Fruit fly (Drosophila melanogaster) whole organism, embryonic: ENCODE data around the gene tw.
A peak's percentile ranks its signal among the peaks of the same experiment; 100 is the strongest.

ENCODE experiments used
- Adf1 ChIP-seq: fragments of 200-800 bp; sonication (Bioruptor generic); IDR thresholded peaks from 2 replicates; pipeline ENCODE4 v1.3.6; 2022; ENCODE audit warnings: missing biosample characterization, missing genetic modification characterization
- Antp ChIP-seq: fragments of 200-800 bp; sonication (Bioruptor generic); optimal IDR thresholded peaks from 3 replicates; lab custom pipeline; 2016; ENCODE audit warnings: missing biosample characterization, missing genetic modification characterization
- CG10321 ChIP-seq: fragments of 200-800 bp; sonication (Bioruptor generic); IDR thresholded peaks from 2 replicates; pipeline ENCODE4 v1.3.6; 2022; ENCODE audit warnings: missing biosample characterization, missing genetic modification characterization
- CG18262 ChIP-seq: fragments of 200-800 bp; optimal IDR thresholded peaks from 3 replicates; lab custom pipeline; 2019; ENCODE audit warnings: missing biosample characterization, mild to moderate bottlenecking, missing genetic modification characterization, moderate library complexity
- CG2202 ChIP-seq: fragments of 200-800 bp; sonication (Bioruptor generic); optimal IDR thresholded peaks from 2 replicates; lab custom pipeline; 2018; ENCODE audit warnings: missing biosample characterization, mild to moderate bottlenecking, missing genetic modification characterization
- CG32772 ChIP-seq: fragments of 200-800 bp; sonication (Bioruptor generic); IDR thresholded peaks from 2 replicates; pipeline ENCODE4 v1.3.6; 2022; ENCODE audit warnings: missing biosample characterization, missing genetic modification characterization
- CG34224 ChIP-seq: fragments of 200-800 bp; sonication (Bioruptor generic); IDR thresholded peaks from 3 replicates; pipeline ENCODE4 v1.3.6; 2022; ENCODE audit warnings: missing biosample characterization, missing genetic modification characterization; ENCODE audit not compliant: partially characterized antibody
- CG3838 ChIP-seq: fragments of 200-800 bp; sonication (Bioruptor generic); optimal IDR thresholded peaks from 3 replicates; lab custom pipeline; 2016; ENCODE audit warnings: missing biosample characterization, missing genetic modification characterization
- CG4328 ChIP-seq: fragments of 200-800 bp; sonication (Bioruptor generic); optimal IDR thresholded peaks from 3 replicates; lab custom pipeline; 2017; ENCODE audit warnings: missing biosample characterization, missing genetic modification reagents, missing genetic modification characterization
- CG4707 ChIP-seq: fragments of 200-800 bp; sonication (Bioruptor generic); optimal IDR thresholded peaks from 2 replicates; lab custom pipeline; 2018; ENCODE audit warnings: missing biosample characterization, mild to moderate bottlenecking, missing genetic modification characterization, moderate library complexity
- CG8089 ChIP-seq: fragments of 200-800 bp; sonication (Bioruptor generic); optimal IDR thresholded peaks from 3 replicates; lab custom pipeline; 2016; ENCODE audit warnings: missing biosample characterization, missing genetic modification characterization
- D19A ChIP-seq: fragments of 200-800 bp; optimal IDR thresholded peaks from 3 replicates; lab custom pipeline; 2019; ENCODE audit warnings: missing biosample characterization, mild to moderate bottlenecking, missing genetic modification characterization, moderate library complexity
- Dbx ChIP-seq: fragments of 200-800 bp; sonication (Bioruptor generic); IDR thresholded peaks from 3 replicates; pipeline ENCODE4 v1.3.6; 2022; ENCODE audit warnings: missing biosample characterization, missing genetic modification characterization
- Doc3 ChIP-seq: fragments of 200-800 bp; sonication (Bioruptor generic); IDR thresholded peaks from 3 replicates; pipeline ENCODE4 v1.3.6; 2022; ENCODE audit warnings: missing biosample characterization, missing genetic modification characterization; ENCODE audit not compliant: partially characterized antibody
- Drgx ChIP-seq: fragments of 200-800 bp; sonication (Bioruptor generic); IDR thresholded peaks from 2 replicates; pipeline ENCODE4 v1.3.6; 2022; ENCODE audit warnings: missing biosample characterization, missing genetic modification characterization
- ERR ChIP-seq: fragments of 200-800 bp; sonication (Bioruptor generic); optimal IDR thresholded peaks from 2 replicates; lab custom pipeline; 2016; ENCODE audit warnings: missing biosample characterization, missing genetic modification characterization
- GATAe ChIP-seq: fragments of 200-800 bp; sonication (Bioruptor generic); conservative IDR thresholded peaks from 2 replicates; pipeline ENCODE4 v1.3.6; 2022; ENCODE audit warnings: missing biosample characterization, missing genetic modification characterization
- Gsc ChIP-seq: fragments of 200-800 bp; sonication (Bioruptor generic); IDR thresholded peaks from 2 replicates; pipeline ENCODE4 v1.3.6; 2022; ENCODE audit warnings: missing biosample characterization, missing genetic modification characterization
- Gug ChIP-seq: fragments of 200-800 bp; sonication (Bioruptor generic); IDR thresholded peaks from 4 replicates; pipeline ENCODE4 v1.3.6; 2022; ENCODE audit warnings: missing biosample characterization, missing genetic modification characterization
- Hmr ChIP-seq: fragments of 200-800 bp; sonication (Bioruptor generic); optimal IDR thresholded peaks from 3 replicates; lab custom pipeline; 2017; ENCODE audit warnings: mild to moderate bottlenecking, missing biosample characterization, missing genetic modification reagents, missing genetic modification characterization
- MESR4 ChIP-seq: fragments of 200-800 bp; sonication (Bioruptor generic); optimal IDR thresholded peaks from 2 replicates; lab custom pipeline; 2018; ENCODE audit warnings: missing biosample characterization, mild to moderate bottlenecking, missing genetic modification characterization, moderate library complexity
- MTF-1 ChIP-seq: fragments of 200-800 bp; sonication (Bioruptor generic); optimal IDR thresholded peaks from 2 replicates; lab custom pipeline; 2018; ENCODE audit warnings: missing biosample characterization, mild to moderate bottlenecking, missing genetic modification characterization, borderline replicate concordance
- Nf-YB ChIP-seq: fragments of 200-800 bp; sonication (Bioruptor generic); optimal IDR thresholded peaks from 3 replicates; lab custom pipeline; 2019; ENCODE audit warnings: missing biosample characterization, mild to moderate bottlenecking, missing genetic modification characterization, moderate library complexity
- NfI ChIP-seq: fragments of 200-800 bp; sonication (Bioruptor generic); optimal IDR thresholded peaks from 3 replicates; lab custom pipeline; 2018; ENCODE audit warnings: missing biosample characterization, mild to moderate bottlenecking, missing genetic modification characterization, moderate library complexity
- Opbp ChIP-seq: fragments of 200-800 bp; sonication (Bioruptor generic); IDR thresholded peaks from 3 replicates; pipeline ENCODE4 v1.3.6; 2022; ENCODE audit warnings: missing biosample characterization, missing genetic modification characterization; ENCODE audit not compliant: partially characterized antibody
- Pdp1 ChIP-seq, 2 experiments: fragments of 200-800 bp; sonication (Bioruptor generic); optimal IDR thresholded peaks; 3 replicates each; lab custom pipeline; 2016; ENCODE audit warnings: missing biosample characterization in 2 of 2, missing genetic modification characterization in 2 of 2, mild to moderate bottlenecking in 1 of 2, moderate library complexity in 1 of 2
- Stat92E ChIP-seq, 3 experiments: fragments of >200 bp in 2 of 3; fragments of 200-800 bp in 1 of 3; sonication (Bioruptor generic) in 1 of 3; optimal IDR thresholded peaks; 2 replicates each; lab custom pipeline; 2017 to 2019; ENCODE audit warnings: missing biosample characterization in 3 of 3, missing genetic modification characterization in 3 of 3, mild to moderate bottlenecking in 1 of 3, moderate library complexity in 1 of 3
- cg ChIP-seq: fragments of 200-800 bp; sonication (Bioruptor generic); optimal IDR thresholded peaks from 3 replicates; lab custom pipeline; 2019; ENCODE audit warnings: missing biosample characterization, mild to moderate bottlenecking, missing genetic modification characterization, moderate library complexity
- dan ChIP-seq: fragments of 200-800 bp; sonication (Bioruptor generic); IDR thresholded peaks from 2 replicates; pipeline ENCODE4 v1.3.6; 2022; ENCODE audit warnings: missing biosample characterization, missing genetic modification characterization
- dpn ChIP-seq, 2 experiments: fragments of 200-800 bp; sonication (Bioruptor generic); optimal IDR thresholded peaks; 3 replicates each; lab custom pipeline; 2016; ENCODE audit warnings: missing biosample characterization in 2 of 2, missing genetic modification characterization in 2 of 2
- fd96Cb ChIP-seq: fragments of 200-800 bp; sonication (Bioruptor generic); optimal IDR thresholded peaks from 2 replicates; lab custom pipeline; 2018; ENCODE audit warnings: missing biosample characterization, mild to moderate bottlenecking, missing genetic modification characterization, moderate library complexity
- gsb-n ChIP-seq: fragments of 200-800 bp; sonication (Bioruptor generic); optimal IDR thresholded peaks from 3 replicates; lab custom pipeline; 2018; ENCODE audit warnings: missing biosample characterization, mild to moderate bottlenecking, missing genetic modification characterization
- hbn ChIP-seq: fragments of 200-800 bp; sonication (Bioruptor generic); IDR thresholded peaks from 2 replicates; pipeline ENCODE4 v1.3.6; 2022; ENCODE audit warnings: missing biosample characterization, missing genetic modification characterization; ENCODE audit not compliant: partially characterized antibody
- hkb ChIP-seq, 2 experiments: fragments of 200-800 bp in 1 of 2; fragments of >200 bp in 1 of 2; sonication (Bioruptor generic) in 1 of 2; IDR thresholded peaks in 1 of 2; optimal IDR thresholded peaks in 1 of 2; 2 replicates each; pipeline versions ENCODE4 v1.3.6 to Lab custom; 2017 to 2022; ENCODE audit warnings: missing biosample characterization in 1 of 2, missing genetic modification characterization in 1 of 2
- kah ChIP-seq: fragments of 200-800 bp; sonication (Bioruptor generic); optimal IDR thresholded peaks from 2 replicates; lab custom pipeline; 2018; ENCODE audit warnings: missing biosample characterization, mild to moderate bottlenecking, missing genetic modification characterization
- lmd ChIP-seq: fragments of 200-800 bp; sonication (Bioruptor generic); IDR thresholded peaks from 2 replicates; pipeline ENCODE4 v1.3.6; 2022; ENCODE audit warnings: missing biosample characterization, missing genetic modification characterization
- mirr ChIP-seq: fragments of 200-800 bp; sonication (Bioruptor generic); optimal IDR thresholded peaks from 3 replicates; lab custom pipeline; 2018; ENCODE audit warnings: missing biosample characterization, mild to moderate bottlenecking, missing genetic modification characterization
- odd ChIP-seq: fragments of 200-800 bp; sonication (Bioruptor generic); optimal IDR thresholded peaks from 2 replicates; lab custom pipeline; 2017; ENCODE audit warnings: missing biosample characterization, mild to moderate bottlenecking, missing genetic modification characterization
- peb ChIP-seq: fragments of 200-800 bp; sonication (Bioruptor generic); IDR thresholded peaks from 2 replicates; pipeline ENCODE4 v1.3.6; 2022; ENCODE audit warnings: missing biosample characterization, missing genetic modification characterization
- row ChIP-seq: fragments of 200-800 bp; sonication (Bioruptor generic); IDR thresholded peaks from 3 replicates; pipeline ENCODE4 v1.3.6; 2022; ENCODE audit warnings: missing biosample characterization, missing genetic modification characterization
- sc ChIP-seq, 3 experiments: fragments of >200 bp in 2 of 3; fragments of 200-800 bp in 1 of 3; sonication (Bioruptor generic) in 1 of 3; optimal IDR thresholded peaks; 2 replicates in 2 of 3; 3 replicates in 1 of 3; lab custom pipeline; 2017; ENCODE audit warnings: mild to moderate bottlenecking in 1 of 3, missing biosample characterization in 1 of 3, missing genetic modification characterization in 1 of 3, missing genetic modification reagents in 1 of 3
- shn ChIP-seq: fragments of 200-800 bp; sonication (Bioruptor generic); optimal IDR thresholded peaks from 3 replicates; lab custom pipeline; 2016; ENCODE audit warnings: missing biosample characterization, missing genetic modification characterization
- sr ChIP-seq: fragments of 200-800 bp; sonication (Bioruptor generic); IDR thresholded peaks from 3 replicates; pipeline ENCODE4 v1.3.6; 2022; ENCODE audit warnings: missing biosample characterization, missing genetic modification characterization
- tgo ChIP-seq: fragments of 200-800 bp; sonication (Bioruptor generic); IDR thresholded peaks from 3 replicates; pipeline ENCODE4 v1.3.6; 2022; ENCODE audit warnings: missing biosample characterization, missing genetic modification characterization
- tna ChIP-seq: fragments of 200-800 bp; sonication (Bioruptor generic); IDR thresholded peaks from 2 replicates; pipeline ENCODE4 v1.3.6; 2022; ENCODE audit warnings: missing biosample characterization, missing genetic modification characterization; ENCODE audit not compliant: partially characterized antibody
- trem ChIP-seq: fragments of 200-800 bp; optimal IDR thresholded peaks from 3 replicates; lab custom pipeline; 2019; ENCODE audit warnings: missing biosample characterization, mild to moderate bottlenecking, missing genetic modification characterization, moderate library complexity
- unpg ChIP-seq: fragments of 200-800 bp; sonication (Bioruptor generic); optimal IDR thresholded peaks from 3 replicates; lab custom pipeline; 2018; ENCODE audit warnings: missing biosample characterization, mild to moderate bottlenecking, missing genetic modification characterization, moderate library complexity
- yki ChIP-seq: fragments of >200 bp; optimal IDR thresholded peaks from 3 replicates; lab custom pipeline; 2018
- zen ChIP-seq: fragments of 200-800 bp; sonication (Bioruptor generic); optimal IDR thresholded peaks from 3 replicates; lab custom pipeline; 2018; ENCODE audit warnings: missing biosample characterization, mild to moderate bottlenecking, missing genetic modification characterization, moderate library complexity

tw gene

DNA sequence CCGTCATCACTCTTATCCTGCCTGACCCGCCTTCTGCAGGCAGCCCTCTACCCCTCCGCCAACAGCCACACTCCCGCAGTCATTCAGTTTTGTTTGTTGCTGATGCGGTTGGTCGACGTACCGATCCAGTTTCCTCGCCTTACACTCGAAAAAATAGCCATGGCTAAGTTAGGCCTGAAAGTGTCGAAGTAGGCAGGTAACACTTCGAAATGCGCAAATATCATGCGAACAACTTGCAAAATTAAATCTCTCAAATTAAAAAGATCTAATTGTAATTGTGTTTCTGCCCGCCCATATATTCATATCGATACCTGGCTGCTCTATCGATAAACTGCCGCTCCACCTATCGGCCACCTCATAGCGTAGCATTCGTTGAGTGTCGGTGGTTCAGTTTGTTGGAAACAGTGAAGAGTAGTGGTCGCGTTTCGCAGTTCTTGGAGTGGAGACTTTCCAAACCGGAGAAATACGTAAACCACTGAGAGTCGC lies 14.9 kb upstream of the tw start, which contains the start of gene fz3 (continued):
- peak; percentile 85 for TF ChIP-seq Doc3 (GFP tag; lab: Robert Waterston, UW)
- TF ChIP-seq hbn (GFP tag; lab: Robert Waterston, UW), result peak; percentile 83
- TF ChIP-seq fd96Cb (tag; lab: Kevin White, UChicago), result no peak
- no peak for TF ChIP-seq Pdp1 (GFP tag; optimal IDR thresholded peaks at IDR 0.05; lab: Kevin White, UChicago)
- no peak for TF ChIP-seq dan (GFP tag; lab: Robert Waterston, UW)
- no peak for TF ChIP-seq sc (optimal IDR thresholded peaks at IDR 0.05; lab: Kevin White, UChicago)
- no peak for TF ChIP-seq sc (GFP tag; optimal IDR thresholded peaks at IDR 0.05; lab: Kevin White, UChicago)
- TF ChIP-seq Antp (GFP tag; lab: Kevin White, UChicago), result no peak
- TF ChIP-seq CG18262 (tag; lab: Kevin White, UChicago), result peak; percentile 37
- TF ChIP-seq Gsc (GFP tag; lab: Robert Waterston, UW), result no peak
- no peak for TF ChIP-seq dpn (GFP tag; optimal IDR thresholded peaks at IDR 0.05; lab: Kevin White, UChicago)
- peak; percentile 33; the same call in 1 of the 3 replicates for TF ChIP-seq row (GFP tag; lab: Robert Waterston, UW)
- TF ChIP-seq tna (GFP tag; lab: Robert Waterston, UW), result peak; percentile 82
- TF ChIP-seq CG10321 (GFP tag; lab: Robert Waterston, UW), result no peak
- TF ChIP-seq odd (GFP tag; lab: Kevin White, UChicago), result no peak
- no peak for TF ChIP-seq CG8089
- TF ChIP-seq unpg (GFP tag; lab: Kevin White, UChicago), result peak; percentile 41
- TF ChIP-seq CG2202 (tag; lab: Kevin White, UChicago), result no peak
- no peak for TF ChIP-seq tgo (GFP tag; lab: Robert Waterston, UW)
- TF ChIP-seq lmd (GFP tag; lab: Robert Waterston, UW), result no peak
- TF ChIP-seq Drgx (GFP tag; lab: Robert Waterston, UW), result peak; percentile 54
- 0 out of 2 replicates have a peak, but pooled peaks have one; percentile 11 for TF ChIP-seq peb (GFP tag; lab: Robert Waterston, UW)
- no peak for TF ChIP-seq yki (lab: Kevin White, UChicago)
- TF ChIP-seq trem, result peak; percentile 44
- TF ChIP-seq Opbp (GFP tag; lab: Robert Waterston, UW), result peak; percentile 89
- TF ChIP-seq Hmr (GFP tag; lab: Kevin White, UChicago), result peak; percentile 27
- TF ChIP-seq kah (GFP tag; lab: Kevin White, UChicago), result peak; percentile 68
- TF ChIP-seq D19A (tag; lab: Kevin White, UChicago), result peak; percentile 23
- TF ChIP-seq CG34224 (GFP tag; lab: Robert Waterston, UW), result peak; percentile 90
- TF ChIP-seq mirr (GFP tag; lab: Kevin White, UChicago), result no peak
- no peak for TF ChIP-seq GATAe (GFP tag; lab: Robert Waterston, UW)
- TF ChIP-seq Gug, result no peak
- no peak for TF ChIP-seq CG3838
- TF ChIP-seq NfI (GFP tag; lab: Kevin White, UChicago), result peak; percentile 6
- no peak for TF ChIP-seq CG32772 (GFP tag; lab: Robert Waterston, UW)
- no peak for TF ChIP-seq CG4707
- TF ChIP-seq sr (GFP tag; lab: Robert Waterston, UW), result 0 out of 3 replicates have a peak, but pooled peaks have one; percentile 23
- TF ChIP-seq zen, result peak; percentile 14
- TF ChIP-seq MTF-1 (GFP tag; lab: Kevin White, UChicago), result no peak
- TF ChIP-seq Stat92E (GFP tag; optimal IDR thresholded peaks at IDR 0.05; lab: Kevin White, UChicago), result peak in 1 of 3 experiments; percentile 39
- TF ChIP-seq hkb (optimal IDR thresholded peaks at IDR 0.05; lab: Kevin White, UChicago), result no peak
- TF ChIP-seq hkb (GFP tag; IDR thresholded peaks at IDR 0.05; lab: Robert Waterston, UW), result 0 out of 2 replicates have a peak, but pooled peaks have one; percentile 16
- peak; percentile 9 for TF ChIP-seq MESR4
- TF ChIP-seq Nf-YB (GFP tag; lab: Kevin White, UChicago), result peak; percentile 1
- TF ChIP-seq Dbx (GFP tag; lab: Robert Waterston, UW), result 0 out of 3 replicates have a peak, but pooled peaks have one; percentile 35
- TF ChIP-seq shn, result no peak
- TF ChIP-seq gsb-n (tag; lab: Kevin White, UChicago), result no peak
- peak; percentile 14 for TF ChIP-seq CG4328 (GFP tag; lab: Kevin White, UChicago)
- TF ChIP-seq cg, result no peak
- TF ChIP-seq Adf1, result no peak
- no peak for TF ChIP-seq ERR
